Worm (Caenorhabditis elegans) whole organism, late embryonic: ENCODE results near the gene K09E2.1.

Experiments used
- K02D7.2 ChIP-seq: sonication (generic microtip); optimal IDR thresholded peaks from 2 replicates; lab custom pipeline; 2017; ENCODE audit warnings: mild to moderate bottlenecking, missing genetic modification characterization, missing compliant biosample characterization
- T23F11.4 ChIP-seq: fragments of 200-800 bp; sonication (Bioruptor generic); optimal IDR thresholded peaks from 2 replicates; lab custom pipeline; 2018; ENCODE audit warnings: mild to moderate bottlenecking, missing genetic modification characterization, missing compliant biosample characterization
- ahr-1 ChIP-seq: sonication (generic microtip); optimal IDR thresholded peaks from 2 replicates; lab custom pipeline; 2016; ENCODE audit warnings: missing genetic modification characterization, missing compliant biosample characterization
- ceh-14 ChIP-seq: sonication (generic microtip); optimal IDR thresholded peaks from 2 replicates; lab custom pipeline; 2016; ENCODE audit warnings: missing genotype, missing genetic modification characterization, missing compliant biosample characterization
- ceh-18 ChIP-seq: sonication (generic microtip); optimal IDR thresholded peaks from 2 replicates; lab custom pipeline; 2016; ENCODE audit warnings: missing genetic modification characterization, missing compliant biosample characterization
- ceh-2 ChIP-seq: sonication (generic microtip); optimal IDR thresholded peaks from 2 replicates; lab custom pipeline; 2016; ENCODE audit warnings: missing genotype, missing genetic modification characterization, missing compliant biosample characterization
- ceh-22 ChIP-seq: sonication (generic microtip); optimal IDR thresholded peaks from 2 replicates; lab custom pipeline; 2017; ENCODE audit warnings: missing biosample characterization, missing genetic modification characterization
- ceh-24 ChIP-seq: sonication (generic microtip); optimal IDR thresholded peaks from 2 replicates; lab custom pipeline; 2016; ENCODE audit warnings: mild to moderate bottlenecking, missing genetic modification characterization, missing compliant biosample characterization
- ceh-30 ChIP-seq: fragments of 150-350 bp; optimal IDR thresholded peaks from 2 replicates; lab custom pipeline; 2014; ENCODE audit warnings: missing biosample characterization, missing genetic modification characterization
- ceh-34 ChIP-seq: sonication (generic microtip); optimal IDR thresholded peaks from 2 replicates; lab custom pipeline; 2016; ENCODE audit warnings: mild to moderate bottlenecking, missing genetic modification characterization, missing compliant biosample characterization
- ceh-45 ChIP-seq: fragments of 200-800 bp; sonication (Bioruptor generic); IDR thresholded peaks from 2 replicates; pipeline ENCODE4 v1.3.6; 2022; ENCODE audit warnings: missing genetic modification reagents, missing genetic modification characterization, missing compliant biosample characterization
- ceh-6 ChIP-seq: fragments of 200-800 bp; sonication (Bioruptor generic); optimal IDR thresholded peaks from 2 replicates; lab custom pipeline; 2018; ENCODE audit warnings: mild to moderate bottlenecking, missing genetic modification characterization, missing compliant biosample characterization
- ceh-9 ChIP-seq: sonication (generic microtip); optimal IDR thresholded peaks from 2 replicates; lab custom pipeline; 2016; ENCODE audit warnings: mild to moderate bottlenecking, missing genetic modification characterization, inconsistent platforms, missing compliant biosample characterization
- che-1 ChIP-seq: sonication (generic microtip); optimal IDR thresholded peaks from 2 replicates; lab custom pipeline; 2016; ENCODE audit warnings: mild to moderate bottlenecking, missing genetic modification characterization, missing compliant biosample characterization
- dmd-4 ChIP-seq: sonication (generic microtip); optimal IDR thresholded peaks from 2 replicates; lab custom pipeline; 2016; ENCODE audit warnings: borderline replicate concordance, missing genetic modification characterization, missing compliant biosample characterization
- elt-4 ChIP-seq: sonication (generic microtip); optimal IDR thresholded peaks from 2 replicates; lab custom pipeline; 2016; ENCODE audit warnings: missing genetic modification characterization, missing compliant biosample characterization
- ets-4 ChIP-seq: sonication (generic microtip); optimal IDR thresholded peaks from 2 replicates; lab custom pipeline; 2016; ENCODE audit warnings: missing genetic modification characterization, missing compliant biosample characterization
- eyg-1 ChIP-seq: sonication (generic microtip); optimal IDR thresholded peaks from 2 replicates; lab custom pipeline; 2016; ENCODE audit warnings: missing genotype, missing genetic modification characterization, missing compliant biosample characterization
- fax-1 ChIP-seq: sonication (generic microtip); optimal IDR thresholded peaks from 2 replicates; lab custom pipeline; 2016; ENCODE audit warnings: missing genotype, missing genetic modification characterization, missing compliant biosample characterization
- fkh-10 ChIP-seq: fragments of 150-350 bp; optimal IDR thresholded peaks from 2 replicates; lab custom pipeline; 2014; ENCODE audit warnings: missing biosample characterization, missing genetic modification reagents, missing genetic modification characterization
- fkh-6 ChIP-seq: sonication (generic microtip); optimal IDR thresholded peaks from 2 replicates; lab custom pipeline; 2016; ENCODE audit warnings: missing genetic modification characterization, missing compliant biosample characterization
- hlh-15 ChIP-seq: sonication (generic microtip); optimal IDR thresholded peaks from 2 replicates; lab custom pipeline; 2016; ENCODE audit warnings: missing genetic modification characterization, missing compliant biosample characterization
- hlh-6 ChIP-seq: sonication (generic microtip); optimal IDR thresholded peaks from 2 replicates; lab custom pipeline; 2016; ENCODE audit warnings: missing genotype, missing genetic modification characterization, missing compliant biosample characterization
- madf-2 ChIP-seq: sonication (generic microtip); optimal IDR thresholded peaks from 2 replicates; lab custom pipeline; 2017; ENCODE audit warnings: missing genetic modification characterization, missing compliant biosample characterization
- nhr-11 ChIP-seq: fragments of 150-350 bp; optimal IDR thresholded peaks from 2 replicates; lab custom pipeline; 2014; ENCODE audit warnings: missing biosample characterization, missing genetic modification characterization
- nhr-232 ChIP-seq: sonication (generic microtip); optimal IDR thresholded peaks from 2 replicates; lab custom pipeline; 2016; ENCODE audit warnings: missing genetic modification characterization, missing compliant biosample characterization
- npax-4 ChIP-seq: sonication (generic microtip); optimal IDR thresholded peaks from 2 replicates; lab custom pipeline; 2016; ENCODE audit warnings: missing genetic modification characterization, missing compliant biosample characterization
- odd-2 ChIP-seq: sonication (generic microtip); optimal IDR thresholded peaks from 2 replicates; lab custom pipeline; 2017; ENCODE audit warnings: antibody characterized with exemption, mild to moderate bottlenecking, missing genetic modification characterization, missing compliant biosample characterization
- pat-9 ChIP-seq: fragments of 200-800 bp; sonication (Bioruptor generic); optimal IDR thresholded peaks from 2 replicates; lab custom pipeline; 2018; ENCODE audit warnings: mild to moderate bottlenecking, missing genetic modification characterization, moderate library complexity, missing compliant biosample characterization
- pax-1 ChIP-seq: fragments of 150-350 bp; optimal IDR thresholded peaks from 2 replicates; lab custom pipeline; 2014; ENCODE audit warnings: missing biosample characterization, missing genetic modification characterization
- pha-2 ChIP-seq: sonication (generic microtip); optimal IDR thresholded peaks from 2 replicates; lab custom pipeline; 2017; ENCODE audit warnings: mild to moderate bottlenecking, missing genetic modification characterization, missing compliant biosample characterization
- pqm-1 ChIP-seq: sonication (generic microtip); optimal IDR thresholded peaks from 2 replicates; lab custom pipeline; 2016; ENCODE audit warnings: missing genetic modification characterization, missing compliant biosample characterization
- pros-1 ChIP-seq: fragments of 150-350 bp; optimal IDR thresholded peaks from 2 replicates; lab custom pipeline; 2014; ENCODE audit warnings: missing biosample characterization, missing genetic modification reagents, missing genetic modification characterization
- ref-2 ChIP-seq: sonication (generic microtip); optimal IDR thresholded peaks from 2 replicates; lab custom pipeline; 2016; ENCODE audit warnings: missing genetic modification characterization, missing compliant biosample characterization
- sox-4 ChIP-seq: sonication (generic microtip); optimal IDR thresholded peaks from 2 replicates; lab custom pipeline; 2017; ENCODE audit warnings: mild to moderate bottlenecking, missing genetic modification characterization, inconsistent platforms, missing compliant biosample characterization
- ttx-3 ChIP-seq: sonication (generic microtip); optimal IDR thresholded peaks from 2 replicates; lab custom pipeline; 2016; ENCODE audit warnings: missing genetic modification reagents, missing genetic modification characterization, missing compliant biosample characterization
- unc-55 ChIP-seq: sonication (generic microtip); optimal IDR thresholded peaks from 2 replicates; lab custom pipeline; 2017; ENCODE audit warnings: missing biosample characterization, missing genetic modification reagents, missing genetic modification characterization
- ztf-16 ChIP-seq: sonication (generic microtip); optimal IDR thresholded peaks from 2 replicates; lab custom pipeline; 2017; ENCODE audit warnings: missing genetic modification characterization, missing compliant biosample characterization

The K09E2.1 gene

ce11 chrX:8718153-8718552 lies 36.5 kb downstream of the K09E2.1 start:
- TF ChIP-seq fkh-6 (no peak), hlh-6 (no peak), eyg-1 (tag; lab: Kevin White, UChicago) (no peak), ref-2 (no peak), hlh-15 (tag; lab: Kevin White, UChicago) (no peak), ceh-14 (tag; lab: Kevin White, UChicago) (no peak), elt-4 (no peak), madf-2 (tag; lab: Kevin White, UChicago) (no peak), ttx-3 (tag; lab: Kevin White, UChicago) (no peak), ceh-9 (tag; lab: Kevin White, UChicago) (no peak), pha-2 (no peak), sox-4 (tag; lab: Kevin White, UChicago) (no peak), pqm-1 (no peak), ceh-2 (tag; lab: Kevin White, UChicago) (no peak), pros-1 (tag; lab: Kevin White, UChicago) (no peak), ets-4 (tag; lab: Kevin White, UChicago) (no peak)

DNA sequence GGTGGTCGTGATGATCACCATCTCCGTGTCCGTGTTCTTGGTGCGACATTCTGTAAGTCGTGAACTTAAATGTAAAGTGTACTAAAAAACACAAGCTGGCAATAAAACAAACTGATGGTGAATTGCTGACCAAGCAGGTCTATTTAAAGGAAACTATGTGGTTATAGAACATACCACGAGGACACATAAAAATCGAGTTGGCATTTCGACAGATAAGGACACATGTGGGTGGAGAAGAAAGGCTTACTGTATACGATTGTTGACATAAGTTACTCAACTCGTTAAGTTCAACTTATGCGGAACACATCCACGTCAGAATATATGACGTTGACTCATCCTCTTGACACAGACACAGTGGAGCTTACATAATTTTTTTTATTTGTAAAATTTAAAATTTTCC lies 37.2 kb downstream of the K09E2.1 start, which contains the start of gene F53A9.8:
Gene F53A9.8, minus strand, starts transcription at position 49 of the 400 bp plus-strand sequence.
- TF ChIP-seq dmd-4 (tag; lab: Kevin White, UChicago) (no peak), ceh-30 (no peak), fax-1 (no peak), eyg-1 (tag; lab: Kevin White, UChicago) (no peak), ahr-1 (tag; lab: Kevin White, UChicago) (no peak), nhr-232 (no peak), ceh-22 (tag; lab: Kevin White, UChicago) (no peak), pqm-1 (no peak), K02D7.2 (tag; lab: Kevin White, UChicago) (no peak), odd-2 (tag; lab: Kevin White, UChicago) (no peak), ceh-45 (no peak), unc-55 (GFP tag; lab: Kevin White, UChicago) (no peak), ceh-18 (tag; lab: Kevin White, UChicago) (no peak), madf-2 (tag; lab: Kevin White, UChicago) (no peak), nhr-11 (tag; lab: Kevin White, UChicago) (no peak), T23F11.4 (GFP tag; lab: Kevin White, UChicago) (no peak), ceh-14 (tag; lab: Kevin White, UChicago) (no peak), fkh-6 (no peak)

ce11 chrX:8719888-8720287 lies 38.2 kb downstream of the K09E2.1 start:
- no peak for TF ChIP-seq ceh-14 (tag; lab: Kevin White, UChicago)
- no peak for TF ChIP-seq ceh-18 (tag; lab: Kevin White, UChicago)
- TF ChIP-seq pax-1 (tag; lab: Kevin White, UChicago): no peak
- TF ChIP-seq nhr-11 (tag; lab: Kevin White, UChicago): no peak
- TF ChIP-seq T23F11.4 (GFP tag; lab: Kevin White, UChicago): no peak
- TF ChIP-seq che-1 (tag; lab: Kevin White, UChicago): no peak
- no peak for TF ChIP-seq hlh-6
- TF ChIP-seq fkh-10 (GFP tag; lab: Kevin White, UChicago): no peak
- TF ChIP-seq pat-9: no peak
- no peak for TF ChIP-seq ref-2
- TF ChIP-seq pros-1 (tag; lab: Kevin White, UChicago): no peak
- no peak for TF ChIP-seq ceh-24
- no peak for TF ChIP-seq npax-4
- no peak for TF ChIP-seq ceh-34 (tag; lab: Kevin White, UChicago)
- TF ChIP-seq, all 69 proteins: peak for 0

DNA sequence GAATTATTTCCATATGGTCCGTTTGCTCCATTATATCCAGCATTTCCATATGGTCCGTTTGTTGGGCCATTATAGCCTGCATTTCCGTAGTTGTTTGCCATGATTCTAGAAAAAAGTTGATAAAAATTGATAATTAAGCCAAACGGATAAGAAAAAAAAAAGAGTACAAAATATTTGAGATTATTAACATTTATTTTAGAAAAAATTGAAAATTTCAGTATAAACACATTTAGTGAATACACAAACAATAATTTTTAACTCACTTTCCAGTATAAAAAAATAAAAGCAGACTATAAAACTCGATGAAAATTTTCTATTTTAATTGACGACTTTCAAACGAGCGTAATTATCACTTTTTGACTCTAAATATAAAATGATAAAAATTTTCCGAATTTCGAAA lies 39.0 kb downstream of the K09E2.1 start, which contains the start of gene F53A9.9:
Gene F53A9.9, minus strand, starts transcription at position 101 of the 400 bp plus-strand sequence.
- TF ChIP-seq ceh-45: no peak
- no peak for TF ChIP-seq ceh-24
- no peak for TF ChIP-seq ceh-6 (GFP tag; lab: Kevin White, UChicago)
- no peak for TF ChIP-seq ztf-16
